ENCODE assay signal across 1 worm cellular context in the genomic region with DNA sequence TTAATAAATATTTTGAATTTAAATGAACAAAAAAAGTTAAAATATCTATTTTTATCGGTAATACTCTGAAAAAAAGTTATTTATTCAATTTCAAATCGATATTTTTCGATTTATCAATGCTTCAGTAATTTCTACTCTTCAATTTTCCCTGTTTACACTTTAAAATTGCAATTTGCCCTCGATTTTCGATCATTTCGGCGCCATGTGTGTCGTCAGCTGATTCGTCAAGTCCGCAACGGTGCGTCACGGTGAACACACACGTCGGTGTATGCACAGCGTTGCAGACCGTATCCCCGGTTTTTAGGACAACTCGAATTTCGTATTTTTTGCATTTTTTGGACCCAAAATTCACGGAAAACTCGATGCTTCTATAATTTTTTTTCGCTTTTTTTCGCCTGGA.
TF ChIP-seq lines count a peak whose summit lies in the region.

C18D11.3 (plus strand) TSS at position 189 of the 400 bp plus-strand sequence.

TF ChIP-seq in whole organism, L1 larva, 84 proteins besides CTCF, POLR2A, EP300 and RAD21 (continued from another document):
- peak; percentile 57 for TF ChIP-seq C04F5.9 (tag; optimal IDR thresholded peaks at IDR 0.05; lab: Kevin White, UChicago)
- TF ChIP-seq efl-3 (GFP tag; optimal IDR thresholded peaks at IDR 0.05; lab: Kevin White, UChicago) = no peak
- no peak for TF ChIP-seq unc-30 (tag; optimal IDR thresholded peaks at IDR 0.05; lab: Kevin White, UChicago)
- no peak for TF ChIP-seq ceh-8 (GFP tag; optimal IDR thresholded peaks at IDR 0.05; lab: Kevin White, UChicago)
- TF ChIP-seq mef-2 (tag; optimal IDR thresholded peaks at IDR 0.05; lab: Kevin White, UChicago) = no peak
- peak; percentile 92 for TF ChIP-seq rnt-1 (tag; optimal IDR thresholded peaks at IDR 0.05; lab: Kevin White, UChicago)
- TF ChIP-seq lin-39 (tag; optimal IDR thresholded peaks at IDR 0.05; lab: Kevin White, UChicago) = peak; percentile 44
- no peak for TF ChIP-seq C34B4.2 (tag; optimal IDR thresholded peaks at IDR 0.05; lab: Kevin White, UChicago)
- TF ChIP-seq ztf-4 (tag; optimal IDR thresholded peaks at IDR 0.05; lab: Kevin White, UChicago) = peak; percentile 39
- TF ChIP-seq nhr-76 (tag; optimal IDR thresholded peaks at IDR 0.05; lab: Kevin White, UChicago) = no peak
- TF ChIP-seq blmp-1 (tag; optimal IDR thresholded peaks at IDR 0.05; lab: Kevin White, UChicago) = peak; percentile 74
- no peak for TF ChIP-seq tlp-1 (tag; optimal IDR thresholded peaks at IDR 0.05; lab: Kevin White, UChicago)
- no peak for TF ChIP-seq sox-4 (tag; optimal IDR thresholded peaks at IDR 0.05; lab: Kevin White, UChicago)
- TF ChIP-seq unc-62 (GFP tag; optimal IDR thresholded peaks at IDR 0.05; lab: Kevin White, UChicago) = no peak
- TF ChIP-seq mdl-1 (tag; optimal IDR thresholded peaks at IDR 0.05; lab: Kevin White, UChicago) = peak in 1 of 2 experiments; percentile 96
- TF ChIP-seq lin-13 (GFP tag; optimal IDR thresholded peaks at IDR 0.05; lab: Kevin White, UChicago) = peak; percentile 91
- no peak for TF ChIP-seq zip-4 (GFP tag; optimal IDR thresholded peaks at IDR 0.05; lab: Kevin White, UChicago)
- TF ChIP-seq ztf-11 (tag; optimal IDR thresholded peaks at IDR 0.05; lab: Kevin White, UChicago) = peak in 1 of 2 experiments; percentile 22
- peak in 4 of 6 experiments; percentile 23 to 91 (median 54) for TF ChIP-seq elt-3 (tag; optimal IDR thresholded peaks at IDR 0.05; lab: Kevin White, UChicago)
- TF ChIP-seq fkh-10 (GFP tag; optimal IDR thresholded peaks at IDR 0.05; lab: Kevin White, UChicago) = peak; percentile 38
- TF ChIP-seq grh-1 (GFP tag; IDR thresholded peaks at IDR 0.05; lab: Robert Waterston, UW) = 0 out of 2 replicates have a peak, but pooled peaks have one; percentile 16
- TF ChIP-seq lin-15B (tag; optimal IDR thresholded peaks at IDR 0.05; lab: Kevin White, UChicago) = peak; percentile 83
- peak; percentile 60 for TF ChIP-seq irx-1 (tag; optimal IDR thresholded peaks at IDR 0.05; lab: Kevin White, UChicago)
- TF ChIP-seq nhr-12 (tag; optimal IDR thresholded peaks at IDR 0.05; lab: Kevin White, UChicago) = no peak
- peak; percentile 27 for TF ChIP-seq aha-1 (tag; optimal IDR thresholded peaks at IDR 0.05; lab: Kevin White, UChicago)
- TF ChIP-seq ceh-90 (tag; optimal IDR thresholded peaks at IDR 0.05; lab: Kevin White, UChicago) = no peak
- peak; percentile 88 for TF ChIP-seq tbx-2 (tag; optimal IDR thresholded peaks at IDR 0.05; lab: Kevin White, UChicago)
